Worm (Caenorhabditis elegans) whole organism, late embryonic: ENCODE data around the gene T04B8.1.

Source experiments
- eyg-1 ChIP-seq: sonication (generic microtip); optimal IDR thresholded peaks from 2 replicates; lab custom pipeline; 2016; ENCODE audit warnings: missing genotype, missing genetic modification characterization, missing compliant biosample characterization
- lin-11 ChIP-seq: fragments of 200-800 bp; sonication (Bioruptor generic); optimal IDR thresholded peaks from 2 replicates; lab custom pipeline; 2018; ENCODE audit warnings: mild to moderate bottlenecking, missing genetic modification characterization, missing compliant biosample characterization
- nhr-11 ChIP-seq: fragments of 150-350 bp; optimal IDR thresholded peaks from 2 replicates; lab custom pipeline; 2014; ENCODE audit warnings: missing biosample characterization, missing genetic modification characterization
- pqm-1 ChIP-seq: sonication (generic microtip); optimal IDR thresholded peaks from 2 replicates; lab custom pipeline; 2016; ENCODE audit warnings: missing genetic modification characterization, missing compliant biosample characterization
- ref-2 ChIP-seq: sonication (generic microtip); optimal IDR thresholded peaks from 2 replicates; lab custom pipeline; 2016; ENCODE audit warnings: missing genetic modification characterization, missing compliant biosample characterization
- ztf-16 ChIP-seq: sonication (generic microtip); optimal IDR thresholded peaks from 2 replicates; lab custom pipeline; 2017; ENCODE audit warnings: missing genetic modification characterization, missing compliant biosample characterization

ce11 chrII:602020-602419 lies 32.1 kb upstream of the T04B8.1 start, which contains the start of gene nhl-3:
- no peak for TF ChIP-seq nhr-11 (tag; lab: Kevin White, UChicago)
- no peak for TF ChIP-seq ztf-16 (tag; lab: Kevin White, UChicago)
- TF ChIP-seq lin-11 (tag; lab: Kevin White, UChicago) = no peak
- TF ChIP-seq ref-2 (tag; lab: Kevin White, UChicago) = no peak
- no peak for TF ChIP-seq eyg-1 (tag; lab: Kevin White, UChicago)
- TF ChIP-seq pqm-1 (tag; lab: Kevin White, UChicago) = no peak
